Worm (Caenorhabditis elegans): ENCODE results near the gene sra-9.

ce11 chrII:9490589-9490988, 41.5 kb upstream of the sra-9 start:
- no peak for TF ChIP-seq irx-1 (tag; optimal IDR thresholded peaks at IDR 0.05)
- TF ChIP-seq pag-3 (tag; optimal IDR thresholded peaks at IDR 0.05; ENCODE audit: borderline replicate concordance, insufficient read depth) = no peak

All from whole organism, L1 larva.